Worm (Caenorhabditis elegans) whole organism, L3 larva: ENCODE data around the gene cpar-1.

Source experiments
- R02D3.7 ChIP-seq: fragments of 150-350 bp; optimal IDR thresholded peaks from 2 replicates; lab custom pipeline; 2014; ENCODE audit warnings: missing biosample characterization, missing genetic modification characterization
- aly-2 ChIP-seq: fragments of 150-350 bp; optimal IDR thresholded peaks from 2 replicates; lab custom pipeline; 2014; ENCODE audit warnings: missing biosample characterization, missing genetic modification characterization
- ama-1 ChIP-seq: fragments of 150-350 bp; optimal IDR thresholded peaks from 2 replicates; lab custom pipeline; 2018
- ceh-9 ChIP-seq: sonication (generic microtip); optimal IDR thresholded peaks from 2 replicates; lab custom pipeline; 2018; ENCODE audit warnings: missing biosample characterization, missing genetic modification characterization
- daf-12 ChIP-seq: fragments of 150-350 bp; optimal IDR thresholded peaks from 2 replicates; lab custom pipeline; 2014; ENCODE audit warnings: missing biosample characterization, missing genetic modification reagents, missing genetic modification characterization
- egl-27 ChIP-seq: sonication (generic microtip); optimal IDR thresholded peaks from 4 replicates; lab custom pipeline; 2017; ENCODE audit warnings: missing biosample characterization, missing genetic modification reagents, missing genetic modification characterization
- egl-5 ChIP-seq: fragments of 150-350 bp; optimal IDR thresholded peaks from 2 replicates; lab custom pipeline; 2017; ENCODE audit warnings: missing biosample characterization, missing genetic modification reagents, missing genetic modification characterization, inconsistent platforms
- elt-1 ChIP-seq: fragments of 150-350 bp; optimal IDR thresholded peaks from 2 replicates; lab custom pipeline; 2014; ENCODE audit warnings: missing biosample characterization, missing genetic modification characterization
- elt-2 ChIP-seq: sonication (generic microtip); optimal IDR thresholded peaks from 2 replicates; lab custom pipeline; 2016; ENCODE audit warnings: missing genetic modification reagents, mild to moderate bottlenecking, missing genetic modification characterization, missing compliant biosample characterization
- elt-3 ChIP-seq, 3 experiments: fragments of 150-350 bp in 1 of 3; sonication (generic microtip) in 2 of 3; optimal IDR thresholded peaks; 2 replicates in 2 of 3; 4 replicates in 1 of 3; lab custom pipeline; 2014 to 2017; ENCODE audit warnings: missing biosample characterization in 3 of 3, missing genetic modification characterization in 3 of 3
- eor-1 ChIP-seq, 2 experiments: fragments of 150-350 bp; optimal IDR thresholded peaks; 2 replicates each; lab custom pipeline; 2014 to 2018; ENCODE audit warnings: missing biosample characterization in 2 of 2, missing genetic modification characterization in 2 of 2
- fkh-10 ChIP-seq: sonication (generic microtip); optimal IDR thresholded peaks from 2 replicates; lab custom pipeline; 2017; ENCODE audit warnings: missing biosample characterization, missing genetic modification reagents, missing genetic modification characterization
- fkh-2 ChIP-seq: fragments of 150-350 bp; optimal IDR thresholded peaks from 2 replicates; lab custom pipeline; 2014; ENCODE audit warnings: missing biosample characterization, missing genetic modification reagents, missing genetic modification characterization
- fos-1 ChIP-seq: fragments of 150-350 bp; optimal IDR thresholded peaks from 2 replicates; lab custom pipeline; 2014; ENCODE audit warnings: missing biosample characterization, missing genetic modification characterization
- hmg-11 ChIP-seq: sonication (generic microtip); optimal IDR thresholded peaks from 2 replicates; lab custom pipeline; 2016; ENCODE audit warnings: missing genetic modification characterization, missing compliant biosample characterization
- jun-1 ChIP-seq: fragments of 150-350 bp; optimal IDR thresholded peaks from 2 replicates; lab custom pipeline; 2014; ENCODE audit warnings: missing biosample characterization, missing genetic modification reagents, missing genetic modification characterization
- lin-15B ChIP-seq: fragments of 150-350 bp; optimal IDR thresholded peaks from 2 replicates; lab custom pipeline; 2014; ENCODE audit warnings: missing biosample characterization, missing genetic modification characterization
- lin-39 ChIP-seq: fragments of 150-350 bp; optimal IDR thresholded peaks from 2 replicates; lab custom pipeline; 2018; ENCODE audit warnings: missing biosample characterization, missing genetic modification reagents, missing genetic modification characterization
- mdl-1 ChIP-seq: fragments of 150-350 bp; optimal IDR thresholded peaks from 2 replicates; lab custom pipeline; 2014; ENCODE audit warnings: missing biosample characterization, missing genetic modification characterization
- mml-1 ChIP-seq: fragments of 150-350 bp; sonication (generic microtip); optimal IDR thresholded peaks from 3 replicates; lab custom pipeline; 2014; ENCODE audit warnings: missing biosample characterization, missing genetic modification characterization
- nfya-1 ChIP-seq: sonication (generic microtip); optimal IDR thresholded peaks from 2 replicates; lab custom pipeline; 2017; ENCODE audit warnings: missing genetic modification characterization, mild to moderate bottlenecking, missing compliant biosample characterization, antibody characterized with exemption, moderate library complexity; ENCODE audit not compliant: insufficient read depth
- nhr-11 ChIP-seq: fragments of 150-350 bp; optimal IDR thresholded peaks from 2 replicates; lab custom pipeline; 2014; ENCODE audit warnings: missing biosample characterization, missing genetic modification characterization
- nhr-12 ChIP-seq: fragments of 150-350 bp; optimal IDR thresholded peaks from 2 replicates; lab custom pipeline; 2014; ENCODE audit warnings: missing biosample characterization, missing genetic modification characterization
- nhr-23 ChIP-seq: fragments of 150-350 bp; optimal IDR thresholded peaks from 2 replicates; lab custom pipeline; 2014; ENCODE audit warnings: missing biosample characterization, missing genetic modification reagents, missing genetic modification characterization
- nhr-237 ChIP-seq: fragments of 150-350 bp; optimal IDR thresholded peaks from 2 replicates; lab custom pipeline; 2014; ENCODE audit warnings: missing biosample characterization, missing genetic modification characterization
- nhr-28 ChIP-seq: fragments of 150-350 bp; optimal IDR thresholded peaks from 2 replicates; lab custom pipeline; 2014; ENCODE audit warnings: missing biosample characterization, missing genetic modification characterization
- nhr-43 ChIP-seq: sonication (generic microtip); optimal IDR thresholded peaks from 2 replicates; lab custom pipeline; 2016; ENCODE audit warnings: mild to moderate bottlenecking, missing genetic modification characterization, missing compliant biosample characterization; ENCODE audit not compliant: poor library complexity, severe bottlenecking
- nhr-67 ChIP-seq: fragments of 150-350 bp; optimal IDR thresholded peaks from 2 replicates; lab custom pipeline; 2014; ENCODE audit warnings: missing biosample characterization, missing genetic modification characterization
- nhr-76 ChIP-seq: fragments of 150-350 bp; sonication (generic microtip); optimal IDR thresholded peaks from 5 replicates; lab custom pipeline; 2014; ENCODE audit warnings: missing biosample characterization, missing genetic modification characterization
- nhr-77 ChIP-seq: fragments of 150-350 bp; optimal IDR thresholded peaks from 2 replicates; lab custom pipeline; 2014; ENCODE audit warnings: missing biosample characterization, missing genetic modification characterization
- pha-4 ChIP-seq: fragments of 150-350 bp; optimal IDR thresholded peaks from 2 replicates; lab custom pipeline; 2014; ENCODE audit warnings: missing biosample characterization, missing genetic modification reagents, missing genetic modification characterization
- pqm-1 ChIP-seq: fragments of 150-350 bp; optimal IDR thresholded peaks from 2 replicates; lab custom pipeline; 2017; ENCODE audit warnings: missing biosample characterization, missing genetic modification characterization, inconsistent platforms
- skn-1 ChIP-seq: fragments of 150-350 bp; optimal IDR thresholded peaks from 2 replicates; lab custom pipeline; 2014; ENCODE audit warnings: missing biosample characterization, missing genetic modification characterization
- snpc-4 ChIP-seq: fragments of 150-350 bp; optimal IDR thresholded peaks from 2 replicates; lab custom pipeline; 2014; ENCODE audit warnings: missing biosample characterization, missing genetic modification characterization
- tbx-2 ChIP-seq: sonication (generic microtip); optimal IDR thresholded peaks from 2 replicates; lab custom pipeline; 2016; ENCODE audit warnings: mild to moderate bottlenecking, missing genetic modification characterization, missing compliant biosample characterization
- unc-62 ChIP-seq: fragments of 150-350 bp; sonication (generic microtip); optimal IDR thresholded peaks from 4 replicates; lab custom pipeline; 2014; ENCODE audit warnings: missing biosample characterization, missing genetic modification reagents, missing genetic modification characterization
- zag-1 ChIP-seq: fragments of 150-350 bp; optimal IDR thresholded peaks from 2 replicates; lab custom pipeline; 2014; ENCODE audit warnings: missing biosample characterization, missing genetic modification characterization
- ztf-11 ChIP-seq: fragments of 150-350 bp; optimal IDR thresholded peaks from 2 replicates; lab custom pipeline; 2014; ENCODE audit warnings: missing biosample characterization, missing genetic modification characterization

Gene cpar-1

DNA sequence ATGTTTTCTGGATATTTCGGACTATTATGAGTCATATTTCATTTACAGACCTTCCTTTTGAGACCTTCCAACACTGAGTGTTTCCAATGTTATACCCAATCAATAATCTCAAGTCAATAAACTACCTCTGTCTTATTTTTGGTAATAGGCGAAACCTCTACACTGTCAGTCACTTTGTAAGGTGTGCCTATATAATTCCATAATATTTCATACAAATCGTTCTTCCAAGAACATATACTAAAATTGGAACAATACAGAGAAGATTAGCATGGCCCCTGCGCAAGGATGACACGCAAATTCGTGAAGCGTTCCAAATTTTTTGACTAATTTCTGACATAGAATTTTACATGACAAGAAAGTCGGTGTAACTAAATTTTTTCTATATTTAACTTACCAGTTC, 15.5 kb downstream of the cpar-1 start:
- TF ChIP-seq snpc-4 (tag; lab: Kevin White, UChicago) = peak; percentile 11
- TF ChIP-seq, all 47 proteins: peak for 1; not testable (repeated sequence) for 46

DNA sequence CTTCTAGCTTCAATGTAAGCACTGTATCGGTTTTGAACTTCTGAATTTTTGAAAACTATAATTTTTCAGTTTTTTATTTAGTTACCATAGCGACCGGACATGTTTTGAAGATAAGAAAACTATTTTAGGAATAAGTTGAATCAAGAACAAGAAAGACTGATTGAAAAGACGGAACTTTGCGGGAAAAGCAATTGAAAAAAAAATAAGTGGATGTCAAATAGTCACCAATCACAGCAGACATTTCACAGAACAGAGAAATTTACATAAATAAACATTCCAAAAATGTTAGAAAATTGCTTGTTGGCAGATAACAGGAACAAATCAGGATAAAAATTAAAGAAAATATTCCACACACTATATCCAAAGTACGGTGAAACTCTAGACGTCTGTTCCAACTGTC, 16.0 kb downstream of the cpar-1 start, which contains the start of gene F54C8.6:
TSS of gene F54C8.6 (minus strand) at position 101 of the 400 bp plus-strand sequence.
- TF ChIP-seq ztf-11 (tag; lab: Kevin White, UChicago) (no peak), unc-62 (GFP tag; lab: Kevin White, UChicago) (no peak), lin-15B (no peak), jun-1 (tag; lab: Kevin White, UChicago) (no peak), nhr-237 (tag; lab: Kevin White, UChicago) (no peak), ceh-9 (no peak), R02D3.7 (tag; lab: Kevin White, UChicago) (no peak), fos-1 (tag; lab: Kevin White, UChicago) (no peak), zag-1 (no peak), skn-1 (tag; lab: Kevin White, UChicago) (no peak), aly-2 (tag; lab: Kevin White, UChicago) (no peak), fkh-10 (no peak), pqm-1 (tag; lab: Kevin White, UChicago) (no peak), hmg-11 (tag; lab: Kevin White, UChicago) (no peak), nhr-67 (tag; lab: Kevin White, UChicago) (no peak), fkh-2 (tag; lab: Kevin White, UChicago) (no peak)

DNA sequence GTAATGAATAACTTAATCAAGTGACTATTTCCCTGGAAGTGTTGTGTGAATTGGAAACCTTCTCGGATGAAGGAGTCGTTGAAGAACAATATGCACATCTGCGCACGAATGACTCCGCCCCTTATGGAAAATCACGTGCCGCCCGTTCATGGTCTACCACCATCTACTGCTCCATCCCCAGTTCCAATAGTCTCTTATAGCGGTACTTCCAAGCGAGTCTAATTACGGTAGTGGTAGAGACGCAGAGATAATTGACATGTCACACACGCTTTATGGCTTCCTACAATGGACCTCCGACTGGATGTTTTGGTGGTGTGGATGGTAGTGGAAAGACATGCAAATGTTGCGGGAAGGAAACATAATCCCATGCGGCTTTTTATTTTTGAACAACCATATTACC, 17.1 kb downstream of the cpar-1 start:
- TF ChIP-seq nhr-23 (tag; lab: Kevin White, UChicago) = peak; percentile 14
- TF ChIP-seq fkh-2 (tag; lab: Kevin White, UChicago) = no peak
- no peak for TF ChIP-seq nhr-77 (tag; lab: Kevin White, UChicago)
- TF ChIP-seq nhr-28 (tag; lab: Kevin White, UChicago) = no peak
- TF ChIP-seq eor-1 (tag; optimal IDR thresholded peaks at IDR 0.05; lab: Kevin White, UChicago) = no peak
- TF ChIP-seq egl-5 = peak; percentile 6
- no peak for TF ChIP-seq jun-1 (tag; lab: Kevin White, UChicago)
- TF ChIP-seq ztf-11 (tag; lab: Kevin White, UChicago) = no peak
- no peak for TF ChIP-seq unc-62 (GFP tag; lab: Kevin White, UChicago)
- peak; percentile 39 for TF ChIP-seq pqm-1 (tag; lab: Kevin White, UChicago)
- TF ChIP-seq nfya-1 (tag; lab: Kevin White, UChicago) = peak; percentile 24
- peak; percentile 80 for TF ChIP-seq lin-39 (tag; lab: Kevin White, UChicago)
- no peak for TF ChIP-seq tbx-2 (tag; lab: Kevin White, UChicago)

DNA sequence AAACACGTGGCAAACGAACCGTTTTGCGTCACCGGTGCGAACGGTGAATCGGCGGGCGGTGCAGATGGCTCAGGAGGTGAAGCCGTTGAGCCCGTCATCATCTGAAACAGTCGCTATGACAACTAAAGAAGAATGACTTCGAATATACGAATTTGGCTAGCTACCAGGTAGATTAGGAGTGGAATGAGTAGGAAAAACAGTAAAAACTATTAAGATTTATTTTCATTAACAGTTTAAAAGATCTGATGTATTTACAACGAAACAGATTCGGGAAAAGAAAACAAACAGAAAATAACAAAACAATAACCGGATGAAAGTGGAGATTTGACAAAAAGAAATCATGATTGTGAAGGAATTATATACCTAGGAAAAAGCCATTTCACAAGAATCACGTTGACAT, 20.1 kb downstream of the cpar-1 start, which contains the start of gene F54C8.7:
TSS of gene F54C8.7 (minus strand) at position 101 of the 400 bp plus-strand sequence.
- no peak for TF ChIP-seq elt-2 (tag; lab: Kevin White, UChicago)
- TF ChIP-seq fkh-2 (tag; lab: Kevin White, UChicago) = no peak

ce11 chrIII:9454730-9455129, 20.9 kb downstream of the cpar-1 start:
- TF ChIP-seq nhr-23 (tag; lab: Kevin White, UChicago) (peak; percentile 40), nhr-43 (tag; lab: Kevin White, UChicago) (peak; percentile 17), nhr-11 (no peak)

ce11 chrIII:9455980-9456658, 22.3 kb downstream of the cpar-1 start, which contains the start of the genes rheb-1 and spk-1:
rheb-1 (minus strand) TSS chrIII:9456030.
spk-1 (plus strand) TSS chrIII:9456608.
- TF ChIP-seq tbx-2 (tag; lab: Kevin White, UChicago) (peak; percentile 66), mdl-1 (peak; percentile 7), nhr-12 (tag; lab: Kevin White, UChicago) (no peak), jun-1 (tag; lab: Kevin White, UChicago) (peak; percentile 90), daf-12 (tag; lab: Kevin White, UChicago) (no peak), eor-1 (tag; optimal IDR thresholded peaks at IDR 0.05; lab: Kevin White, UChicago) (no peak), elt-2 (tag; lab: Kevin White, UChicago) (peak; percentile 98), nhr-11 (peak; percentile 17), aly-2 (tag; lab: Kevin White, UChicago) (no peak), fkh-2 (tag; lab: Kevin White, UChicago) (no peak), mml-1 (tag; lab: Kevin White, UChicago) (no peak), ceh-9 (no peak), nhr-76 (no peak), ztf-11 (tag; lab: Kevin White, UChicago) (no peak), unc-62 (GFP tag; lab: Kevin White, UChicago) (peak; percentile 24), fos-1 (tag; lab: Kevin White, UChicago) (no peak), elt-3 (tag; optimal IDR thresholded peaks at IDR 0.05; lab: Kevin White, UChicago) (no peak), egl-27 (tag; lab: Kevin White, UChicago) (peak; percentile 62), ama-1 (lab: Kevin White, UChicago) (peak; percentile 65), nhr-77 (tag; lab: Kevin White, UChicago) (no peak), nhr-28 (tag; lab: Kevin White, UChicago) (no peak), elt-1 (tag; lab: Kevin White, UChicago) (peak; percentile 36), pha-4 (tag; lab: Kevin White, UChicago) (peak; percentile 99), nhr-237 (tag; lab: Kevin White, UChicago) (no peak), hmg-11 (tag; lab: Kevin White, UChicago) (peak; percentile 82), nhr-43 (tag; lab: Kevin White, UChicago) (peak; percentile 89), fkh-10 (peak; percentile 47)
